Worm (Caenorhabditis elegans): Measurements from ENCODE around the gene sri-69.

Gene sri-69

DNA sequence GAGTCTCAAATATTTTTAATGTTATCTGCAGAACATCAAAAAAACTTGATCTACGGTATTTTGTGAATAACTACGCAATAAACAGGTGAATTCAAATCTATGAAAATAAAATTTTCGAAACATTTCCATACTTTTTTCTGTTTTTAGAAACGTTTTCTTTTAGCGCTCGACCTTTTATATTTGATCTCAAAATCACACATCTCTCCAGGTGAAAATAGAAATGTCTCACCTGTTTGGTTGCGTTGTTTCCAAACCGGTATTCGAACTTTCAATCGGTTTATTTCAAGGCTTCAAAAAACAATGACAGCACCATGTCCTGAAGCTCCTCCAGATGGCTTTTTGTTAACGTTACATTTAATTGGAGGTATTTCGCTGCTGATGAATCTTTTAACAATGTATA, 7.0 kb downstream of the sri-69 start, which contains the start of gene sri-9:
sri-9 (plus strand) TSS at position 301 of the 400 bp plus-strand sequence.
- TF ChIP-seq F13C5.2 (tag; optimal IDR thresholded peaks at IDR 0.05): no peak
- no peak for TF ChIP-seq hmg-4 (GFP tag; optimal IDR thresholded peaks at IDR 0.05)
- TF ChIP-seq B0310.2 (tag; optimal IDR thresholded peaks at IDR 0.05): no peak
- no peak for TF ChIP-seq tra-4 (tag; optimal IDR thresholded peaks at IDR 0.05)
- TF ChIP-seq sea-1 (GFP tag; conservative IDR thresholded peaks at IDR 0.05): no peak
- no peak for TF ChIP-seq hnd-1 (tag; optimal IDR thresholded peaks at IDR 0.05)
- TF ChIP-seq ama-1 (optimal IDR thresholded peaks at IDR 0.05): no peak
- no peak for TF ChIP-seq pes-1 (GFP tag; IDR thresholded peaks at IDR 0.05)
- TF ChIP-seq flt-1 (GFP tag; IDR thresholded peaks at IDR 0.05): no peak
- no peak for TF ChIP-seq scrt-1 (GFP tag; IDR thresholded peaks at IDR 0.05)
- no peak for TF ChIP-seq ets-7 (tag; optimal IDR thresholded peaks at IDR 0.05)
- no peak for TF ChIP-seq ceh-13 (GFP tag; optimal IDR thresholded peaks at IDR 0.05)
- no peak for TF ChIP-seq tbx-11 (GFP tag; IDR thresholded peaks at IDR 0.05)
- TF ChIP-seq hmbx-1 (tag; optimal IDR thresholded peaks at IDR 0.05): no peak

DNA sequence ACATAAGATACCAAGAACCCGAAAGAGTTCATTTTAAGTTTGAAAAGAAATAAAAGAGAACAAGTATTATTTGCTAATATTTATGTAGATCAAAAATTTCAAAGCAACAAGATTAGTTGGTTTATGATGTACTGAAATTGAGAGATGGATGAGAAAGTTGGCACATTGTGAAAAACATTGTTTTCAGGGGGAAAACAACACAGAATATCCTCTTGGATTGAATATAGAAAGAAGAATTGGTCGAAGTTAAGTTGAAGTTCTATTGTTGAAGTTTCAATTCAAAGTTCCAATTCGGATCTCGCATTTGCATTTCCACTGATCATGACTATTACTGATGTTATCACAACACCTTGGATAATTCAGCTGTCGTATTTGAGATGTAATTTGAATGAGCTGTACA, 7.6 kb downstream of the sri-69 start:
- no peak for TF ChIP-seq scrt-1 (GFP tag; IDR thresholded peaks at IDR 0.05)
- no peak for TF ChIP-seq tbx-37 (GFP tag; conservative IDR thresholded peaks at IDR 0.05)
- TF ChIP-seq aly-1 (tag; optimal IDR thresholded peaks at IDR 0.05): no peak
- no peak for TF ChIP-seq tbx-11 (GFP tag; IDR thresholded peaks at IDR 0.05)

DNA sequence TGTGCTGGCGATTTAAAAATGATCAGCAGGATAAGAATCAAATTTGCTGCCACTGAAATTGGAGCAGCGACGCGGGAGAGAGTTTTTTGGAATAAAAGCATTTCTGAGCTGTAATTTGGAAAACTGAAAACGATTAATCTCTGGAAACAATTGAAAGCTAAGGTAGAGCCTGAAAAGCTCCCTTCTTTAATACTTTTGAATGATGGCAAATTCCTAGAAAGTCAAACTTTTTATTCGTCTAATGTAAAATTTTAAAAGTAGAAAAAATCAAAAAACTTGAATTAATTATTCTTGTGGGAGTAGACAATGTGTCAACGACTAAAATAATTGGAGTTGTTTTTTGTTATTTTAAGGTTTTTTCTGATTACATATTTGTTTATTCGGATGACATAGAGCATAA, 8.0 kb downstream of the sri-69 start, which contains the start of gene str-217:
str-217 (minus strand) TSS at position 101 of the 400 bp plus-strand sequence.
- TF ChIP-seq flt-1 (GFP tag; IDR thresholded peaks at IDR 0.05) (no peak), tra-4 (tag; optimal IDR thresholded peaks at IDR 0.05) (no peak), aly-1 (tag; optimal IDR thresholded peaks at IDR 0.05) (no peak), ets-7 (tag; optimal IDR thresholded peaks at IDR 0.05) (no peak), ceh-13 (GFP tag; optimal IDR thresholded peaks at IDR 0.05) (no peak), F13C5.2 (tag; optimal IDR thresholded peaks at IDR 0.05) (no peak)

DNA sequence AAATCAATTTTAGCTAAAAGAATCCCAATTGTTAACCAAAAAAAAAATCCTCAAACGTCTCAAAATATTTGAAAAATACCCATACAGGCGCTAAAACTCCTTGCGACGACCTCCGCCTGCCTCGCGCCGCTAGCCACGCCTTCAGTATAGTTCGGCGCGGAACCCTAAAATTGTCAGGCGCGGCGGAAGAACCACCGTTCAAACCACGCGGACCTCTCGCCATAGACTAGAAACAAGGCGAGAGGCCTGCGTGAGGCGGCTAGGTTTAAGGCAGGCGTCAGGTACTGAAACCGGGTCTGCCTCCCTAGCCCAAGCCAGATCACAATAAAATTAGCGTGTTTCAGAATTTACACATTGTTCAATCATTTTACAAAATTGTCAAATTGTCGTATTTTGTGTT, 15.8 kb downstream of the sri-69 start:
- no peak for TF ChIP-seq hnd-1 (tag; optimal IDR thresholded peaks at IDR 0.05)
- TF ChIP-seq flt-1 (GFP tag; IDR thresholded peaks at IDR 0.05): no peak
- TF ChIP-seq ceh-13 (GFP tag; optimal IDR thresholded peaks at IDR 0.05): no peak
- no peak for TF ChIP-seq pes-1 (GFP tag; IDR thresholded peaks at IDR 0.05)

DNA sequence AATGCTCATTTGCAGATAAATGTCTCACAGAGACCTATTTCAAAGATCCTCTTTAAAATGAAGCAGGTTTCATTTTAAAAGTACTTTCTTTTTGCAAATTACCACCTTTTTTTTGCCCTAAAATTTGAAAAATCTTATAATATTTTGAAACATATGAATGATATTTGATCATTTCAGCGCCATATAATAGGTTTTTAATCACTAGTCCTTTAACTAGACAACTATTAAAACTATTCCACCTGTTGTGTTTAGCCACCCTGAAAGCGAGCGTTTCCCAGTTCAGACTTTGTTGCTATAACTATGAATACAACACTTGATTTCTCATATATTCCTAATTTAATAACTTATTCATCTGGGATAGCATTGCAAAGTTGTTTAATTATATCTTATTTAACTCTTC, 16.5 kb downstream of the sri-69 start, which contains the start of gene srz-95:
srz-95 (plus strand) TSS at position 301 of the 400 bp plus-strand sequence.
- TF ChIP-seq pes-1 (GFP tag; IDR thresholded peaks at IDR 0.05) (no peak), F13C5.2 (tag; optimal IDR thresholded peaks at IDR 0.05) (no peak), hnd-1 (tag; optimal IDR thresholded peaks at IDR 0.05) (no peak), sea-1 (GFP tag; conservative IDR thresholded peaks at IDR 0.05) (no peak), flt-1 (GFP tag; IDR thresholded peaks at IDR 0.05) (no peak), ceh-13 (GFP tag; optimal IDR thresholded peaks at IDR 0.05) (no peak), scrt-1 (GFP tag; IDR thresholded peaks at IDR 0.05) (no peak)

DNA sequence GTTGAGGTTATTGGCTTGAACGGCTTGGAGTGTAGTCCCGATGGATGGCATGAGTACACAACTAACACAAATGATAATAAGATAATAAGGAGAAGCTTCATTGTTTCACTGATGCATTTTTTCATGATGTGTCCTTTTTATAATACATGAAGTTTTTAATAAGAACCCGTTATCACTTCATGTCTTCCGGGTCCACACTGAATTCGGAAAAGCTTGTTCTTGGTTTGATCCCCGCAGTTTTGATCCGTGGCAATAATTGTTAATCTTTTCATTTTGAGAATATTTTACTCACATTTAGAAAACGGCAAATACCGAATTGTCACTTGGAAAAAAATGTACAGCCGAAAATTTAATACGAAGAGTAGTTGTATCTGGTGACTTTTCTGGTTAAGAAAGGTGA, 19.6 kb downstream of the sri-69 start, which contains the start of gene Y102A5C.27:
Y102A5C.27 (minus strand) TSS at position 101 of the 400 bp plus-strand sequence.
- TF ChIP-seq flt-1 (GFP tag; IDR thresholded peaks at IDR 0.05) (no peak), scrt-1 (GFP tag; IDR thresholded peaks at IDR 0.05) (no peak), B0310.2 (tag; optimal IDR thresholded peaks at IDR 0.05) (no peak), hmg-4 (GFP tag; optimal IDR thresholded peaks at IDR 0.05) (no peak), ceh-13 (GFP tag; optimal IDR thresholded peaks at IDR 0.05) (no peak), ets-7 (tag; optimal IDR thresholded peaks at IDR 0.05) (no peak), ama-1 (optimal IDR thresholded peaks at IDR 0.05) (no peak), tra-4 (tag; optimal IDR thresholded peaks at IDR 0.05) (no peak), hnd-1 (tag; optimal IDR thresholded peaks at IDR 0.05) (no peak), hmbx-1 (tag; optimal IDR thresholded peaks at IDR 0.05) (no peak), tbx-37 (GFP tag; conservative IDR thresholded peaks at IDR 0.05) (no peak), F13C5.2 (tag; optimal IDR thresholded peaks at IDR 0.05) (no peak), ceh-36 (tag; optimal IDR thresholded peaks at IDR 0.05) (no peak), sea-1 (GFP tag; conservative IDR thresholded peaks at IDR 0.05) (no peak), aly-1 (tag; optimal IDR thresholded peaks at IDR 0.05) (no peak), pes-1 (GFP tag; IDR thresholded peaks at IDR 0.05) (no peak), tbx-11 (GFP tag; IDR thresholded peaks at IDR 0.05) (no peak)

DNA sequence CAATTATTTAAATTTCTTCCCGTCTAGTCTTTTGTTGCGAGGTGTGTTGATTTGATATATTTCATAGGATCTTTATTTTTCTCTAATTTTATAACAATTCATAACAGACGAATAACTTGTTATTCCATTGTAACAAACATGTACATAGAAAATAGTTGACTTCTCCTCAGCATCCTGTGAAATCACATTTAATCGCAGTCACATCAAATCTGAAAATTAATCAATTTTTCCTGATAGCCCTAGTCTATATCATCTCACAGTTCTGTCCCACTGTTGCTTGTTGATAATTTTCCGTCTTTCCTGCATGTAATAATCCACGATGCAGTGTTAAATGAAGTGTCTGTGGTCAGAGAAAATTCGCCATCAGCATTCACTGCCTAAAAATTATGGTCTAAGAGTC, 20.4 kb downstream of the sri-69 start:
- TF ChIP-seq scrt-1 (GFP tag; IDR thresholded peaks at IDR 0.05) (no peak), hmbx-1 (tag; optimal IDR thresholded peaks at IDR 0.05) (no peak), ceh-36 (tag; optimal IDR thresholded peaks at IDR 0.05) (no peak), tra-4 (tag; optimal IDR thresholded peaks at IDR 0.05) (no peak), B0310.2 (tag; optimal IDR thresholded peaks at IDR 0.05) (no peak), hnd-1 (tag; optimal IDR thresholded peaks at IDR 0.05) (no peak), sea-1 (GFP tag; conservative IDR thresholded peaks at IDR 0.05) (no peak), aly-1 (tag; optimal IDR thresholded peaks at IDR 0.05) (no peak), F13C5.2 (tag; optimal IDR thresholded peaks at IDR 0.05) (no peak), pes-1 (GFP tag; IDR thresholded peaks at IDR 0.05) (no peak)

DNA sequence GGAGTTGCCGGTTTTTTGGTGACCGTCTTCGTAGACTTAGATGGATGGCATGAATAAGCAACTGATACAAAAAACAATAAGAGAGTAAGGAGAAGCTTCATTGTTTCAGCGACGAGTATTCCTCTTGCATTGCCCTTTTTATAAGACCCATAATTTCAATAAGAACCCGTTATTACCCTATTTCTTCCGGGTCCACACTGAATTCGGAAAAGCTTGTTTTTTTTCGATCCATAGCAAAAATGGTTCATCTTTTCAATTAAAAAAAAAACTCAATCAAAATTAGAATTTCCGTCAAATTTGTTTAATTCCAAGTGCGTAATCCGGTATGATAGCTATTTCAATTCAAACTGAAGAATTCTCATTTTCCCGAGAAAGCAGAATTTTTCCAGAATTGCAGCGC, 21.2 kb downstream of the sri-69 start, which contains the start of gene Y102A5C.40:
Y102A5C.40 (minus strand) TSS at position 101 of the 400 bp plus-strand sequence.
- TF ChIP-seq sea-1 (GFP tag; conservative IDR thresholded peaks at IDR 0.05) (no peak), scrt-1 (GFP tag; IDR thresholded peaks at IDR 0.05) (no peak), pes-1 (GFP tag; IDR thresholded peaks at IDR 0.05) (no peak), hmbx-1 (tag; optimal IDR thresholded peaks at IDR 0.05) (no peak)

DNA sequence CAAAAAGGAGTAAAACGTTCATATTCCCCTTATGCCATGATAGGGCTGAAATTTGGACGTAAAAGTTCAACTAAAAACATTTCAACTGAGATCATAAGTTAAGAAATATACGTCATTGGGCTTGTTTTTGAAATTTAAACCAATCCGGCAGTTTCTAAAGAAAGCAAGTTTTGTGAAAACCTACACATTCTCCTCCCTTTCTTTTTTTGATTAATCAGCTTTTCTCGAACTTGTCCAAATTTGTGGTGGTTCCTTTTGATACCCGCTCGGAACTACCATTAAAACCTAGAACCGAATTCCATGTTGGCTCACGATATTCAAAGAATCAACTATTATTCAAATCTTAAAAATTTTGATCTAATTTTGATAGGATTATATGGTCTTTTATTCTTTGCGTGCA, 27.8 kb downstream of the sri-69 start, which contains the start of gene srz-54:
srz-54 (plus strand) TSS at position 301 of the 400 bp plus-strand sequence.
- TF ChIP-seq hnd-1 (tag; optimal IDR thresholded peaks at IDR 0.05): no peak
- no peak for TF ChIP-seq flt-1 (GFP tag; IDR thresholded peaks at IDR 0.05)
- no peak for TF ChIP-seq hmg-4 (GFP tag; optimal IDR thresholded peaks at IDR 0.05)
- no peak for TF ChIP-seq tra-4 (tag; optimal IDR thresholded peaks at IDR 0.05)
- no peak for TF ChIP-seq ceh-36 (tag; optimal IDR thresholded peaks at IDR 0.05)
- no peak for TF ChIP-seq sea-1 (GFP tag; conservative IDR thresholded peaks at IDR 0.05)
- TF ChIP-seq ama-1 (optimal IDR thresholded peaks at IDR 0.05): no peak
- TF ChIP-seq F13C5.2 (tag; optimal IDR thresholded peaks at IDR 0.05): no peak
- TF ChIP-seq pes-1 (GFP tag; IDR thresholded peaks at IDR 0.05): no peak
- no peak for TF ChIP-seq ets-7 (tag; optimal IDR thresholded peaks at IDR 0.05)
- no peak for TF ChIP-seq tbx-11 (GFP tag; IDR thresholded peaks at IDR 0.05)
- TF ChIP-seq aly-1 (tag; optimal IDR thresholded peaks at IDR 0.05): no peak
- TF ChIP-seq hmbx-1 (tag; optimal IDR thresholded peaks at IDR 0.05): no peak
- TF ChIP-seq ceh-13 (GFP tag; optimal IDR thresholded peaks at IDR 0.05): no peak
- no peak for TF ChIP-seq B0310.2 (tag; optimal IDR thresholded peaks at IDR 0.05)
- TF ChIP-seq scrt-1 (GFP tag; IDR thresholded peaks at IDR 0.05): no peak
- TF ChIP-seq tbx-37 (GFP tag; conservative IDR thresholded peaks at IDR 0.05): no peak

Data from whole organism, early embryonic.